Fruit fly (Drosophila melanogaster) whole organism, embryonic: Measurements from ENCODE around the gene Vm32E.

Experiments
- CG10565 ChIP-seq: fragments of 200-800 bp; sonication (Bioruptor generic); optimal IDR thresholded peaks from 3 replicates; lab custom pipeline; 2016; ENCODE audit warnings: missing biosample characterization, mild to moderate bottlenecking, missing genetic modification characterization
- D ChIP-seq, 2 experiments: fragments of 200-800 bp in 1 of 2; fragments of >200 bp in 1 of 2; sonication (Bioruptor generic) in 1 of 2; optimal IDR thresholded peaks; 2 replicates in 1 of 2; 3 replicates in 1 of 2; lab custom pipeline; 2017; ENCODE audit warnings: mild to moderate bottlenecking in 1 of 2, missing biosample characterization in 1 of 2, missing genetic modification characterization in 1 of 2, missing genetic modification reagents in 1 of 2
- emc ChIP-seq: fragments of 200-800 bp; sonication (Bioruptor generic); optimal IDR thresholded peaks from 2 replicates; lab custom pipeline; 2016; ENCODE audit warnings: missing biosample characterization, missing genetic modification characterization
- eyg ChIP-seq: fragments of 200-800 bp; sonication (Bioruptor generic); optimal IDR thresholded peaks from 3 replicates; lab custom pipeline; 2016; ENCODE audit warnings: missing biosample characterization, missing genetic modification characterization

DNA sequence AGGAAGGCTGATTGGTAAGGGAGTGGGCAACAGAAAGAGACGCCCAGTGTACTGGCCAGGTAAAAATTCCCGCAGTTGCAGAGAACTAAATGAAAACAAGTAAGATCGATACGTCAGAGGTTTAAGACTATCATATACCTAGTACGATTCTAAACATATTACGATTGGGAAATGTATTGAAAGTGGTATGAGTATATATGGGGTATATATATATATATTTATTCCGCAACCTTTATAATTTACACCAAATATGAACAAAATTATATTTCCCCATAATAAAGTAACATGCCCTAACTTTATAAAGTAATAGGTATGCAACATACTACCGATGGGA is 17.6 kb upstream of the Vm32E start:
- TF ChIP-seq D (optimal IDR thresholded peaks at IDR 0.05; lab: Kevin White, UChicago) (no peak), D (GFP tag; optimal IDR thresholded peaks at IDR 0.05; lab: Kevin White, UChicago) (peak; percentile 45), CG10565 (GFP tag; lab: Kevin White, UChicago) (no peak), eyg (GFP tag; lab: Kevin White, UChicago) (no peak), emc (GFP tag; lab: Kevin White, UChicago) (no peak)
